Worm (Caenorhabditis elegans): Measurements from ENCODE around the gene T13H5.1.

Gene T13H5.1

DNA sequence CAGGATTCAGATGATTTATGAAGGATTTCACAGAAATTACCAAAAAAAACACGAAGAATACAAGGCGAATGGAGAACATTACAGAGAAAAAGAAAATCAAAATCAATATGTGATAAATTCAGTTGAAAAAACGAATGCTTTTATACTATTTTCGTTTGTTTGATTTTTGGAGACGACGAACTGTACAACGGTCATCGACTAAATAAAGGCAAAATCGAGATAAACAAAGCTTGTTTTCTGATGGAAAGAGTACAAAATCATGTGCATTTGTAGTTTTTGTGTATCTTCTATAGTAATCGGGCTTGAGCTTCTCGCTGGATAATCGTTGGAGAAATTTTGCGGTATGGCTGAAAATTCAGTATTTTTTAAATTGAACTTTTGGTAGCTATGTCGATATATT, 37.7 kb downstream of the T13H5.1 start, which contains the start of gene M05D6.8:
M05D6.8 (minus strand) TSS at position 101 of the 400 bp plus-strand sequence.
- TF ChIP-seq lin-11 (tag; optimal IDR thresholded peaks at IDR 0.05) = no peak
- no peak for TF ChIP-seq ceh-6 (GFP tag; optimal IDR thresholded peaks at IDR 0.05)
- TF ChIP-seq gmeb-2 (tag; optimal IDR thresholded peaks at IDR 0.05) = no peak
- no peak for TF ChIP-seq ceh-45 (GFP tag; IDR thresholded peaks at IDR 0.05)
- no peak for TF ChIP-seq fkh-10 (GFP tag; optimal IDR thresholded peaks at IDR 0.05)
- no peak for TF ChIP-seq hlh-30 (tag; optimal IDR thresholded peaks at IDR 0.05; ENCODE audit: insufficient read depth)
- TF ChIP-seq elt-2 (tag; optimal IDR thresholded peaks at IDR 0.05) = no peak
- TF ChIP-seq pha-4 (tag; optimal IDR thresholded peaks at IDR 0.05) = no peak
- TF ChIP-seq ref-2 (tag; optimal IDR thresholded peaks at IDR 0.05) = no peak
- no peak for TF ChIP-seq npax-4 (tag; optimal IDR thresholded peaks at IDR 0.05)
- TF ChIP-seq tbx-7 (tag; optimal IDR thresholded peaks at IDR 0.05) = no peak
- TF ChIP-seq pag-3 (tag; optimal IDR thresholded peaks at IDR 0.05; ENCODE audit: borderline replicate concordance) = no peak
- no peak for TF ChIP-seq madf-2 (tag; optimal IDR thresholded peaks at IDR 0.05)
- TF ChIP-seq nfya-1 (tag; optimal IDR thresholded peaks at IDR 0.05) = no peak
- no peak for TF ChIP-seq syd-9 (tag; optimal IDR thresholded peaks at IDR 0.05)
- TF ChIP-seq ama-1 (optimal IDR thresholded peaks at IDR 0.05) = no peak

DNA sequence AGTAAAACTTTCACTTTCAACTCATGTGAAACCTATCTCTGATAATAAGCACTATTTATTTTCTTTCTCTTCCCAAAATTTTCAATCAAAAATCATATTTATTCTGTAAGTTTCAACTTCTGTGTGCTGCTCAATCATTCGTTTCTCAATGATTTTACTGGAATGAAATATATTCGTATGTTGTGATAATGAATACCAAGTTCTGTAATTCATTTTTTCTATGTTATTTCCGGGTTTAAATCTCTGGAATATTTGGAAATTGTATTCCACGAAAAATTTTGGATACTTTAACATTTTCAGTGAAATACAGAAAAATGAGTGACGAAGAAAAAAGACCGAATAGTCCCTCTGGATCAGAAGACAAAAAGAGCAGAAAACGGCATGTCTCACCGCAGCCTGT, 41.0 kb downstream of the T13H5.1 start, which contains the start of gene M05D6.2:
M05D6.2 (plus strand) TSS at position 301 of the 400 bp plus-strand sequence.
- no peak for TF ChIP-seq C38D4.7 (GFP tag; optimal IDR thresholded peaks at IDR 0.05)
- TF ChIP-seq lim-6 (tag; optimal IDR thresholded peaks at IDR 0.05) = no peak
- TF ChIP-seq ahr-1 (tag; optimal IDR thresholded peaks at IDR 0.05) = no peak
- no peak for TF ChIP-seq unc-55 (GFP tag; optimal IDR thresholded peaks at IDR 0.05)
- TF ChIP-seq ceh-30 (tag; optimal IDR thresholded peaks at IDR 0.05) = no peak
- TF ChIP-seq madf-2 (tag; optimal IDR thresholded peaks at IDR 0.05) = no peak
- no peak for TF ChIP-seq F13H6.1 (tag; optimal IDR thresholded peaks at IDR 0.05)
- no peak for TF ChIP-seq unc-42 (tag; optimal IDR thresholded peaks at IDR 0.05)
- TF ChIP-seq hlh-15 (tag; optimal IDR thresholded peaks at IDR 0.05) = no peak
- no peak for TF ChIP-seq ets-4 (tag; optimal IDR thresholded peaks at IDR 0.05)
- TF ChIP-seq pha-2 (tag; optimal IDR thresholded peaks at IDR 0.05) = no peak
- TF ChIP-seq ref-2 (tag; optimal IDR thresholded peaks at IDR 0.05) = no peak
- no peak for TF ChIP-seq pqm-1 (tag; optimal IDR thresholded peaks at IDR 0.05)

DNA sequence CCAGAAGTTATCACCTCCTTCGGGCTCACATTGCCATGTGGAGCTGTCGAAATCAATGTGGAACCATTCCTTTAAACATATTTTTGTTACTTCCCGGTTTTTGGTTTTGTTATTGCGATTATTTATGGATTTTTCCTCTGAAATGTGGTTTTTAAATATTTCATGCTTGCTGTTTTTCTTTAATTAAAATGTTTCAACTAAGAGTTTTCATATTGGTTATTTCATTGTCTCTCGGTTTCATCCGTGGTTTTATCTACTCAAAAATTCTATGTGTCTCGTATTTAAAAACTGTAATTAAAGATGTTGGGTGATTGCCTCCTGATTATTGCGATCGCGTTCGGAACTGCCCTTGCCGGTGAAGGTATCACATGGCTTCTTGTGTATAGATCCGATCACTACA, 42.0 kb downstream of the T13H5.1 start, which contains the start of gene F22B5.10:
F22B5.10 (plus strand) TSS at position 301 of the 400 bp plus-strand sequence.
- TF ChIP-seq eyg-1 (tag; optimal IDR thresholded peaks at IDR 0.05) = no peak
- no peak for TF ChIP-seq sox-2 (GFP tag; IDR thresholded peaks at IDR 0.05)
- no peak for TF ChIP-seq fkh-6 (tag; optimal IDR thresholded peaks at IDR 0.05)
- no peak for TF ChIP-seq syd-9 (tag; optimal IDR thresholded peaks at IDR 0.05)
- TF ChIP-seq T23F11.4 (GFP tag; optimal IDR thresholded peaks at IDR 0.05) = no peak
- no peak for TF ChIP-seq ceh-45 (GFP tag; IDR thresholded peaks at IDR 0.05)
- no peak for TF ChIP-seq ceh-31 (tag; optimal IDR thresholded peaks at IDR 0.05)
- TF ChIP-seq ceh-2 (tag; optimal IDR thresholded peaks at IDR 0.05) = no peak
- TF ChIP-seq nhr-232 (tag; optimal IDR thresholded peaks at IDR 0.05) = no peak
- no peak for TF ChIP-seq tbx-7 (tag; optimal IDR thresholded peaks at IDR 0.05)
- no peak for TF ChIP-seq ref-2 (tag; optimal IDR thresholded peaks at IDR 0.05)
- TF ChIP-seq nhr-11 (tag; optimal IDR thresholded peaks at IDR 0.05) = no peak
- TF ChIP-seq ceh-30 (tag; optimal IDR thresholded peaks at IDR 0.05) = no peak
- TF ChIP-seq ceh-9 (tag; optimal IDR thresholded peaks at IDR 0.05) = no peak
- no peak for TF ChIP-seq pat-9 (tag; optimal IDR thresholded peaks at IDR 0.05)
- TF ChIP-seq ceh-24 (tag; optimal IDR thresholded peaks at IDR 0.05) = no peak
- TF ChIP-seq fkh-10 (GFP tag; optimal IDR thresholded peaks at IDR 0.05) = no peak
- no peak for TF ChIP-seq npax-4 (tag; optimal IDR thresholded peaks at IDR 0.05)

DNA sequence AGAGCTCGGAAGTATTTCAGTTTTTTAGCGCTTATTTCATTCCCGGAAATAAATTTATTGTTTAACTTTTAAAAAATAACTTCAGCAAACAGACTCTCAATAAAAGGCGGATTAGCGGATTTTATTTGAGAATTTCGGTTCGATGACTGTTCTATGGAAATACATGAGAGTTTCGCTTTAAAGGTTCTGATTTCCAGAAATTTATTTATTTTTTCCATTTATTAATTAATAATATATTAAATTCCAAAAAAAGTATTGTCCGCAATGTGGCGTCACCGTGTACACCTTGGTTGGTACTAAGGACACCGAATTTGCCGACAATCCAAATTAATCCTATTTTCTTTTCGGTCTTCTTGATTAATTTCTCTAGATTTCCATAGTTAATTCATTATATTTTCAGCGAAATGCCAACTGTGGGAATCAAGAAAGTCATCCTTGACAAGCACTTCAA, 44.4 kb downstream of the T13H5.1 start, which contains the start of gene fars-3:
fars-3 (plus strand) TSS at position 401 of the 451 bp plus-strand sequence.
- no peak for TF ChIP-seq ahr-1 (tag; optimal IDR thresholded peaks at IDR 0.05)
- peak; percentile 24 for TF ChIP-seq unc-42 (tag; optimal IDR thresholded peaks at IDR 0.05)

Measured in whole organism, late embryonic.